Worm (Caenorhabditis elegans): Measurements from ENCODE around the gene nhr-234.

DNA sequence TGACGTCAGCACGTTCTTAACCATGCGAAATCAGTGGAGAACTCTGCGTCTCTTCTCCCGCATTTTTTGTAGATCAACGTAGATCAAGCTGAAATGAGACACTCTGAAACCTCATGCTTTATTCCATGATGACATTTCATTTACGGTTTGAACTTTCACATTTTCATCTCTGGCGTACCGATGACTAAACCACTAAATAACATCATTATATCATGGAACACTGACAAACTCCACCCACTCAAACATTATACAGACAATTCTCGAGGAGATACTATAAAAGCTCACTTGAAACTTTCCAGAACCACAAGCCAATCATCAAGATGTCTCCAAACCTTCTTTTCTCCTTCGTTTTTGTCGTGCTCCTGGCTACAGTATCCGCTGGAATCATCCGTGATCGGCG lies 9.6 kb upstream of the nhr-234 start, which contains the start of gene nspe-7:
- no peak for TF ChIP-seq nhr-76 (tag; optimal IDR thresholded peaks at IDR 0.05)
- no peak for TF ChIP-seq mep-1 (tag; optimal IDR thresholded peaks at IDR 0.05)
- TF ChIP-seq nhr-237 (tag; optimal IDR thresholded peaks at IDR 0.05): no peak
- no peak for TF ChIP-seq ceh-43 (GFP tag; optimal IDR thresholded peaks at IDR 0.05)
- no peak for TF ChIP-seq flh-1 (GFP tag; optimal IDR thresholded peaks at IDR 0.05)
- TF ChIP-seq snpc-4 (tag; optimal IDR thresholded peaks at IDR 0.05): no peak
- TF ChIP-seq bed-3 (GFP tag; optimal IDR thresholded peaks at IDR 0.05): no peak
- TF ChIP-seq ces-1 (GFP tag; optimal IDR thresholded peaks at IDR 0.05): no peak

Measured in whole organism, mixed stage, embryonic.